Fruit fly (Drosophila melanogaster) whole organism, embryonic: ENCODE data around the gene CG31157.

ENCODE experiments used
- Awh ChIP-seq: fragments of 200-800 bp; sonication (Bioruptor generic); IDR thresholded peaks from 2 replicates; pipeline ENCODE4, ENCODE4 v1.3.6; 2022; ENCODE audit warnings: missing biosample characterization, missing genetic modification characterization
- CG10147 ChIP-seq: fragments of 200-800 bp; sonication (Bioruptor generic); optimal IDR thresholded peaks from 2 replicates; lab custom pipeline; 2019; ENCODE audit warnings: missing biosample characterization, mild to moderate bottlenecking, missing genetic modification characterization, moderate library complexity
- CG1024 ChIP-seq: fragments of 200-800 bp; sonication (Bioruptor generic); IDR thresholded peaks from 2 replicates; pipeline ENCODE4 v1.3.6; 2022; ENCODE audit warnings: missing biosample characterization, missing genetic modification characterization
- CG10959 ChIP-seq: fragments of 200-800 bp; sonication (Bioruptor generic); IDR thresholded peaks from 2 replicates; pipeline ENCODE4 v1.3.6; 2022; ENCODE audit warnings: missing biosample characterization, missing genetic modification characterization
- CG11085 ChIP-seq: fragments of 200-800 bp; sonication (Bioruptor generic); IDR thresholded peaks from 2 replicates; pipeline ENCODE4 v1.3.6; 2022; ENCODE audit warnings: missing biosample characterization, missing genetic modification characterization
- CG12744 ChIP-seq: fragments of 200-800 bp; sonication (Bioruptor generic); optimal IDR thresholded peaks from 2 replicates; lab custom pipeline; 2016; ENCODE audit warnings: missing biosample characterization, missing genetic modification characterization
- CG14050 ChIP-seq: fragments of 200-800 bp; sonication (Bioruptor generic); IDR thresholded peaks from 3 replicates; pipeline ENCODE4 v1.3.6; 2022; ENCODE audit warnings: missing biosample characterization, missing genetic modification characterization
- CG14965 ChIP-seq: fragments of 200-800 bp; sonication (Bioruptor generic); optimal IDR thresholded peaks from 2 replicates; lab custom pipeline; 2016; ENCODE audit warnings: missing biosample characterization, missing genetic modification characterization, borderline replicate concordance
- CG15601 ChIP-seq: fragments of 200-800 bp; sonication (Bioruptor generic); optimal IDR thresholded peaks from 3 replicates; lab custom pipeline; 2019; ENCODE audit warnings: missing biosample characterization, mild to moderate bottlenecking, missing genetic modification characterization, moderate library complexity
- CG16863 ChIP-seq: fragments of 200-800 bp; sonication (Bioruptor generic); optimal IDR thresholded peaks from 3 replicates; lab custom pipeline; 2016; ENCODE audit warnings: missing biosample characterization, missing genetic modification characterization
- CG32772 ChIP-seq: fragments of 200-800 bp; sonication (Bioruptor generic); IDR thresholded peaks from 2 replicates; pipeline ENCODE4 v1.3.6; 2022; ENCODE audit warnings: missing biosample characterization, missing genetic modification characterization
- CG34422 ChIP-seq: fragments of 200-800 bp; sonication (Bioruptor generic); IDR thresholded peaks from 3 replicates; pipeline ENCODE4 v1.3.6; 2022; ENCODE audit warnings: missing biosample characterization, missing genetic modification characterization
- CG4282 ChIP-seq: fragments of 200-800 bp; sonication (Bioruptor generic); optimal IDR thresholded peaks from 2 replicates; lab custom pipeline; 2016; ENCODE audit warnings: missing biosample characterization, missing genetic modification characterization
- CG4404 ChIP-seq: fragments of 200-800 bp; sonication (Bioruptor generic); IDR thresholded peaks from 2 replicates; pipeline ENCODE4 v1.3.6; 2022; ENCODE audit warnings: missing biosample characterization, missing genetic modification characterization
- CG6272 ChIP-seq: fragments of 200-800 bp; sonication (Bioruptor generic); IDR thresholded peaks from 2 replicates; pipeline ENCODE4 v1.3.6; 2022; ENCODE audit warnings: missing biosample characterization, missing genetic modification characterization
- CG6689 ChIP-seq: fragments of 200-800 bp; sonication (Bioruptor generic); IDR thresholded peaks from 2 replicates; pipeline ENCODE4 v1.3.6; 2022; ENCODE audit warnings: missing biosample characterization, missing genetic modification characterization
- CG6765 ChIP-seq: fragments of 200-800 bp; sonication (Bioruptor generic); optimal IDR thresholded peaks from 3 replicates; lab custom pipeline; 2017; ENCODE audit warnings: missing biosample characterization, mild to moderate bottlenecking, missing genetic modification characterization
- CG7745 ChIP-seq: fragments of 200-800 bp; sonication (Bioruptor generic); optimal IDR thresholded peaks from 2 replicates; lab custom pipeline; 2018; ENCODE audit warnings: missing biosample characterization, mild to moderate bottlenecking, missing genetic modification characterization, moderate library complexity
- CG9876 ChIP-seq: fragments of 200-800 bp; sonication (Bioruptor generic); optimal IDR thresholded peaks from 2 replicates; lab custom pipeline; 2016; ENCODE audit warnings: missing biosample characterization, missing genetic modification characterization
- CHES-1-like ChIP-seq: fragments of 200-800 bp; sonication (Bioruptor generic); optimal IDR thresholded peaks from 2 replicates; lab custom pipeline; 2016; ENCODE audit warnings: missing biosample characterization, missing genetic modification characterization
- Camta ChIP-seq: fragments of 200-800 bp; sonication (Bioruptor generic); optimal IDR thresholded peaks from 2 replicates; lab custom pipeline; 2016; ENCODE audit warnings: missing biosample characterization, missing genetic modification characterization
- CkIIα-i1 ChIP-seq: fragments of 200-800 bp; sonication (Bioruptor generic); IDR thresholded peaks from 2 replicates; pipeline ENCODE4 v1.3.6; 2022; ENCODE audit warnings: missing biosample characterization, missing genetic modification characterization
- Dad ChIP-seq: fragments of 200-800 bp; sonication (Bioruptor generic); optimal IDR thresholded peaks from 3 replicates; lab custom pipeline; 2016; ENCODE audit warnings: missing biosample characterization, missing genetic modification characterization
- Ets97D ChIP-seq: fragments of 200-800 bp; sonication (Bioruptor generic); optimal IDR thresholded peaks from 3 replicates; lab custom pipeline; 2016; ENCODE audit warnings: missing biosample characterization, missing genetic modification characterization
- HHEX ChIP-seq: fragments of 200-800 bp; sonication (Bioruptor generic); optimal IDR thresholded peaks from 3 replicates; lab custom pipeline; 2017; ENCODE audit warnings: missing biosample characterization, mild to moderate bottlenecking, missing genetic modification characterization, missing genetic modification reagents
- Hr51 ChIP-seq, 2 experiments: fragments of 200-800 bp; sonication (Bioruptor generic); optimal IDR thresholded peaks; 2 replicates in 1 of 2; 3 replicates in 1 of 2; lab custom pipeline; 2016 to 2018; ENCODE audit warnings: missing biosample characterization in 2 of 2, missing genetic modification characterization in 2 of 2, mild to moderate bottlenecking in 1 of 2, moderate library complexity in 1 of 2
- Hr78 ChIP-seq, 2 experiments: fragments of 200-800 bp in 1 of 2; fragments of >200 bp in 1 of 2; sonication (Bioruptor generic) in 1 of 2; optimal IDR thresholded peaks; 2 replicates each; lab custom pipeline; 2017 to 2019; ENCODE audit warnings: missing biosample characterization in 2 of 2, missing genetic modification characterization in 2 of 2, mild to moderate bottlenecking in 1 of 2, moderate library complexity in 1 of 2
- Hsf ChIP-seq: fragments of 200-800 bp; sonication (Bioruptor generic); optimal IDR thresholded peaks from 3 replicates; lab custom pipeline; 2016; ENCODE audit warnings: missing biosample characterization, missing genetic modification characterization
- Ravus ChIP-seq: fragments of 200-800 bp; sonication (Bioruptor generic); IDR thresholded peaks from 2 replicates; pipeline ENCODE4 v1.3.6; 2022; ENCODE audit warnings: missing biosample characterization, missing genetic modification characterization
- Trl ChIP-seq, 3 experiments: fragments of >200 bp in 2 of 3; fragments of 200-800 bp in 1 of 3; sonication (Bioruptor generic) in 1 of 3; optimal IDR thresholded peaks; 2 replicates in 1 of 3; 3 replicates in 2 of 3; lab custom pipeline; 2016 to 2017; ENCODE audit warnings: missing biosample characterization in 1 of 3, missing genetic modification characterization in 1 of 3
- Usf ChIP-seq: fragments of 200-800 bp; sonication (Bioruptor generic); optimal IDR thresholded peaks from 2 replicates; lab custom pipeline; 2017; ENCODE audit warnings: missing genotype, missing biosample characterization, missing genetic modification characterization
- al ChIP-seq: fragments of 200-800 bp; sonication (Bioruptor generic); IDR thresholded peaks from 2 replicates; pipeline ENCODE4 v1.3.6; 2022; ENCODE audit warnings: missing biosample characterization, missing genetic modification characterization
- ash1 ChIP-seq: fragments of 200-800 bp; sonication (Bioruptor generic); optimal IDR thresholded peaks from 2 replicates; lab custom pipeline; 2018; ENCODE audit warnings: missing biosample characterization, mild to moderate bottlenecking, missing genetic modification characterization
- btn ChIP-seq: fragments of 200-800 bp; sonication (Bioruptor generic); optimal IDR thresholded peaks from 2 replicates; lab custom pipeline; 2016; ENCODE audit warnings: missing biosample characterization, missing genetic modification characterization
- cas ChIP-seq: fragments of 200-800 bp; sonication (Bioruptor generic); IDR thresholded peaks from 2 replicates; pipeline ENCODE4 v1.3.6; 2022; ENCODE audit warnings: missing biosample characterization, missing genetic modification characterization
- croc ChIP-seq: fragments of 200-800 bp; sonication (Bioruptor generic); conservative IDR thresholded peaks from 3 replicates; pipeline ENCODE4 v1.3.6; 2022; ENCODE audit warnings: missing biosample characterization, missing genetic modification characterization
- danr ChIP-seq: fragments of 200-800 bp; sonication (Bioruptor generic); IDR thresholded peaks from 2 replicates; pipeline ENCODE4 v1.3.6; 2022; ENCODE audit warnings: missing biosample characterization, missing genetic modification characterization
- en ChIP-seq: fragments of 200-800 bp; sonication (Bioruptor generic); optimal IDR thresholded peaks from 2 replicates; lab custom pipeline; 2016; ENCODE audit warnings: missing biosample characterization, missing genetic modification characterization
- gcm2 ChIP-seq: fragments of 200-800 bp; sonication (Bioruptor generic); optimal IDR thresholded peaks from 2 replicates; lab custom pipeline; 2016; ENCODE audit warnings: missing biosample characterization, missing genetic modification characterization
- grau ChIP-seq: fragments of 200-800 bp; optimal IDR thresholded peaks from 3 replicates; lab custom pipeline; 2019; ENCODE audit warnings: missing biosample characterization, mild to moderate bottlenecking, missing genetic modification characterization, moderate library complexity
- gt ChIP-seq: fragments of 200-800 bp; sonication (Bioruptor generic); IDR thresholded peaks from 2 replicates; pipeline ENCODE4 v1.3.6; 2022; ENCODE audit warnings: missing biosample characterization, missing genetic modification characterization
- ham ChIP-seq: fragments of 200-800 bp; sonication (Bioruptor generic); IDR thresholded peaks from 2 replicates; pipeline ENCODE4 v1.3.6; 2022; ENCODE audit warnings: missing biosample characterization, missing genetic modification characterization
- hbn ChIP-seq: fragments of 200-800 bp; sonication (Bioruptor generic); IDR thresholded peaks from 2 replicates; pipeline ENCODE4 v1.3.6; 2022; ENCODE audit warnings: missing biosample characterization, missing genetic modification characterization; ENCODE audit not compliant: partially characterized antibody
- kay ChIP-seq: fragments of 200-800 bp; sonication (Bioruptor generic); optimal IDR thresholded peaks from 2 replicates; lab custom pipeline; 2016; ENCODE audit warnings: missing biosample characterization, missing genetic modification characterization
- pb ChIP-seq: fragments of 200-800 bp; sonication (Bioruptor generic); optimal IDR thresholded peaks from 3 replicates; lab custom pipeline; 2016; ENCODE audit warnings: missing biosample characterization, missing genetic modification characterization
- pnt ChIP-seq: fragments of 200-800 bp; sonication (Bioruptor generic); optimal IDR thresholded peaks from 3 replicates; lab custom pipeline; 2016; ENCODE audit warnings: missing biosample characterization, missing genetic modification characterization
- repo ChIP-seq: fragments of 200-800 bp; sonication (Bioruptor generic); optimal IDR thresholded peaks from 2 replicates; lab custom pipeline; 2016; ENCODE audit warnings: missing biosample characterization, missing genetic modification characterization
- row ChIP-seq: fragments of 200-800 bp; sonication (Bioruptor generic); IDR thresholded peaks from 3 replicates; pipeline ENCODE4 v1.3.6; 2022; ENCODE audit warnings: missing biosample characterization, missing genetic modification characterization
- shn ChIP-seq: fragments of 200-800 bp; sonication (Bioruptor generic); optimal IDR thresholded peaks from 3 replicates; lab custom pipeline; 2016; ENCODE audit warnings: missing biosample characterization, missing genetic modification characterization
- sqz ChIP-seq: fragments of 200-800 bp; sonication (Bioruptor generic); optimal IDR thresholded peaks from 3 replicates; lab custom pipeline; 2018; ENCODE audit warnings: missing biosample characterization, mild to moderate bottlenecking, missing genetic modification characterization
- twi ChIP-seq: fragments of 200-800 bp; optimal IDR thresholded peaks from 2 replicates; lab custom pipeline; 2019; ENCODE audit warnings: missing biosample characterization, mild to moderate bottlenecking, missing genetic modification characterization, moderate library complexity

CG31157 gene

dm6 chr3R:13012351-13012750 is 35.2 kb upstream of the CG31157 start (continued):
- TF ChIP-seq gcm2 (GFP tag; lab: Kevin White, UChicago) (peak; percentile 16), danr (no peak), CG6765 (peak; percentile 46), CG34422 (GFP tag; lab: Robert Waterston, UW) (peak; percentile 86), repo (GFP tag; lab: Kevin White, UChicago) (peak; percentile 47), CG4282 (GFP tag; lab: Kevin White, UChicago) (peak; percentile 51), CG1024 (GFP tag; lab: Robert Waterston, UW) (no peak), Hr51 (GFP tag; optimal IDR thresholded peaks at IDR 0.05; lab: Kevin White, UChicago) (peak; percentile 52 to 69), row (peak; percentile 81), CG6689 (GFP tag; lab: Robert Waterston, UW) (peak; percentile 53; the same call in 1 of the 2 replicates), CG15601 (tag; lab: Kevin White, UChicago) (no peak), Camta (GFP tag; lab: Kevin White, UChicago) (peak; percentile 58), cas (GFP tag; lab: Robert Waterston, UW) (no peak), Trl (optimal IDR thresholded peaks at IDR 0.05; lab: Kevin White, UChicago) (peak; percentile 51 to 75), Trl (GFP tag; optimal IDR thresholded peaks at IDR 0.05; lab: Kevin White, UChicago) (peak; percentile 16), en (GFP tag; lab: Kevin White, UChicago) (no peak), CG9876 (GFP tag; lab: Kevin White, UChicago) (peak; percentile 32), CG4404 (GFP tag; lab: Robert Waterston, UW) (no peak), sqz (GFP tag; lab: Kevin White, UChicago) (peak; percentile 68), btn (GFP tag; lab: Kevin White, UChicago) (peak; percentile 32), Awh (GFP tag; lab: Robert Waterston, UW) (peak; percentile 78), CG10959 (no peak), Hsf (peak; percentile 44), Dad (GFP tag; lab: Kevin White, UChicago) (peak; percentile 31), CG14965 (GFP tag; lab: Kevin White, UChicago) (no peak), CG32772 (GFP tag; lab: Robert Waterston, UW) (peak; percentile 72), Usf (GFP tag; lab: Kevin White, UChicago) (no peak), shn (GFP tag; lab: Kevin White, UChicago) (peak; percentile 22), HHEX (no peak), CG7745 (tag; lab: Kevin White, UChicago) (no peak), CG12744 (GFP tag; lab: Kevin White, UChicago) (peak; percentile 2), CG10147 (GFP tag; lab: Kevin White, UChicago) (peak; percentile 43), Hr78 (GFP tag; optimal IDR thresholded peaks at IDR 0.05; lab: Kevin White, UChicago) (peak in 1 of 2 experiments; percentile 11), gt (no peak), pb (GFP tag; lab: Kevin White, UChicago) (peak; percentile 14), Ets97D (GFP tag; lab: Kevin White, UChicago) (peak; percentile 29), CHES-1-like (peak; percentile 66), kay (peak; percentile 80), pnt (GFP tag; lab: Kevin White, UChicago) (peak; percentile 40), grau (peak; percentile 52), CkIIα-i1 (GFP tag; lab: Robert Waterston, UW) (no peak), CG16863 (GFP tag; lab: Kevin White, UChicago) (peak; percentile 52), croc (GFP tag; lab: Robert Waterston, UW) (peak; percentile 24; the same call in 2 of the 3 replicates), twi (peak; percentile 18), ham (GFP tag; lab: Robert Waterston, UW) (no peak), hbn (GFP tag; lab: Robert Waterston, UW) (no peak), CG6272 (no peak; the same call in 1 of the 2 replicates), ash1 (GFP tag; lab: Kevin White, UChicago) (peak; percentile 78), al (GFP tag; lab: Robert Waterston, UW) (0 out of 2 replicates have a peak, but pooled peaks have one; percentile 15), CG14050 (GFP tag; lab: Robert Waterston, UW) (peak; percentile 55), CG11085 (GFP tag; lab: Robert Waterston, UW) (0 out of 2 replicates have a peak, but pooled peaks have one; percentile 39), Ravus (GFP tag; lab: Robert Waterston, UW) (no peak; the same call in 1 of the 2 replicates)
